Worm (Caenorhabditis elegans): ENCODE results near the gene pap-1.

- TF ChIP-seq pha-4 (tag; optimal IDR thresholded peaks at IDR 0.05) (peak; percentile 3), ztf-11 (tag; optimal IDR thresholded peaks at IDR 0.05) (no peak), nhr-25 (tag; optimal IDR thresholded peaks at IDR 0.05) (no peak), sea-2 (GFP tag; optimal IDR thresholded peaks at IDR 0.05) (no peak), nhr-12 (tag; optimal IDR thresholded peaks at IDR 0.05) (no peak), ZK546.5 (tag; optimal IDR thresholded peaks at IDR 0.05) (no peak), daf-12 (tag; optimal IDR thresholded peaks at IDR 0.05) (no peak), R02D3.7 (tag; optimal IDR thresholded peaks at IDR 0.05) (no peak), tbx-2 (tag; optimal IDR thresholded peaks at IDR 0.05) (no peak), snpc-4 (tag; optimal IDR thresholded peaks at IDR 0.05) (no peak), nhr-23 (tag; optimal IDR thresholded peaks at IDR 0.05) (no peak), lin-15B (tag; optimal IDR thresholded peaks at IDR 0.05) (peak; percentile 1)
These were observed at the start of gene pap-1 for ce11 chrV:10441135-10442024.

All from whole organism, L3 larva.